Fruit fly (Drosophila melanogaster): ENCODE data around the gene wts.

The wts gene

dm6 chr3R:30800319-30800981, 6.0 kb downstream of the wts start (continued):
- TF ChIP-seq lbe (GFP tag; optimal IDR thresholded peaks at IDR 0.05) (peak; percentile 40), HLH3B (GFP tag; IDR thresholded peaks at IDR 0.05) (no peak), CG17361 (GFP tag; IDR thresholded peaks at IDR 0.05) (no peak), mirr (GFP tag; optimal IDR thresholded peaks at IDR 0.05) (no peak), HmgZ (tag; optimal IDR thresholded peaks at IDR 0.05) (no peak), CrebB (tag; optimal IDR thresholded peaks at IDR 0.05) (no peak), CG15479 (GFP tag; optimal IDR thresholded peaks at IDR 0.05) (peak; percentile 45), ssp (GFP tag; IDR thresholded peaks at IDR 0.05) (no peak), Dp (GFP tag; optimal IDR thresholded peaks at IDR 0.05) (no peak), gce (GFP tag; IDR thresholded peaks at IDR 0.05) (no peak), sisA (GFP tag; IDR thresholded peaks at IDR 0.05) (no peak), CG16813 (GFP tag; IDR thresholded peaks at IDR 0.05; ENCODE audit: partially characterized antibody) (no peak), CG10543 (GFP tag; optimal IDR thresholded peaks at IDR 0.05) (peak; percentile 29), CG18599 (GFP tag; optimal IDR thresholded peaks at IDR 0.05) (no peak), Mrtf (GFP tag; IDR thresholded peaks at IDR 0.05) (no peak), CG31441 (GFP tag; IDR thresholded peaks at IDR 0.05) (no peak), slbo (GFP tag; IDR thresholded peaks at IDR 0.05) (no peak), eve (GFP tag; optimal IDR thresholded peaks at IDR 0.05) (no peak)

dm6 chr3R:30797323-30797911, 9.0 kb downstream of the wts start:
- TF ChIP-seq CG32772 (GFP tag; IDR thresholded peaks at IDR 0.05) (peak; percentile 51; the same call in 1 of the 2 replicates), CG15696 (tag; optimal IDR thresholded peaks at IDR 0.05) (peak; percentile 22), odd (GFP tag; optimal IDR thresholded peaks at IDR 0.05) (peak; percentile 55), CG30020 (tag; optimal IDR thresholded peaks at IDR 0.05) (no peak), CG9817 (tag; optimal IDR thresholded peaks at IDR 0.05) (peak; percentile 66), ken (GFP tag; IDR thresholded peaks at IDR 0.05) (peak; percentile 33; the same call in 1 of the 3 replicates), cg (GFP tag; optimal IDR thresholded peaks at IDR 0.05) (no peak), CG2875 (GFP tag; optimal IDR thresholded peaks at IDR 0.05) (peak; percentile 31), CG16815 (GFP tag; optimal IDR thresholded peaks at IDR 0.05) (peak; percentile 25), CG12769 (tag; optimal IDR thresholded peaks at IDR 0.05) (peak; percentile 60), HLH3B (GFP tag; IDR thresholded peaks at IDR 0.05) (peak; percentile 72), vfl (GFP tag; optimal IDR thresholded peaks at IDR 0.05) (no peak), CG17568 (GFP tag; optimal IDR thresholded peaks at IDR 0.05) (peak; percentile 30), hb (GFP tag; IDR thresholded peaks at IDR 0.05; ENCODE audit: partially characterized antibody) (0 out of 3 replicates have a peak, but pooled peaks have one; percentile 56), NK7.1 (GFP tag; optimal IDR thresholded peaks at IDR 0.05) (no peak), Adf1 (GFP tag; IDR thresholded peaks at IDR 0.05) (peak; percentile 18; the same call in 1 of the 2 replicates), CG15514 (GFP tag; optimal IDR thresholded peaks at IDR 0.05) (peak; percentile 51), Pdp1 (GFP tag; optimal IDR thresholded peaks at IDR 0.05) (peak; percentile 4 to 33), bsh (GFP tag; optimal IDR thresholded peaks at IDR 0.05) (peak in 1 of 2 experiments; percentile 54), nmo (GFP tag; optimal IDR thresholded peaks at IDR 0.05) (peak; percentile 68), row (GFP tag; IDR thresholded peaks at IDR 0.05) (peak; percentile 86), CG2202 (tag; optimal IDR thresholded peaks at IDR 0.05) (no peak), CG13287 (GFP tag; IDR thresholded peaks at IDR 0.05; ENCODE audit: partially characterized antibody) (peak; percentile 10; the same call in 1 of the 2 replicates), CG2116 (GFP tag; optimal IDR thresholded peaks at IDR 0.05) (no peak), CG11723 (GFP tag; optimal IDR thresholded peaks at IDR 0.05) (peak; percentile 13), emc (GFP tag; optimal IDR thresholded peaks at IDR 0.05) (no peak), pb (GFP tag; optimal IDR thresholded peaks at IDR 0.05) (no peak), Fer3 (tag; optimal IDR thresholded peaks at IDR 0.05) (peak; percentile 75), CG2199 (GFP tag; IDR thresholded peaks at IDR 0.05) (no peak), salm (tag; optimal IDR thresholded peaks at IDR 0.05) (peak; percentile 17), MTF-1 (GFP tag; optimal IDR thresholded peaks at IDR 0.05; ENCODE audit: borderline replicate concordance) (no peak)

All from whole organism, embryonic.